Fruit fly (Drosophila melanogaster) whole organism, prepupa: Measurements from ENCODE around the gene CG32221.
A peak's percentile ranks its signal among the peaks of the same experiment; 100 is the strongest.

Source experiments
- CG10669 ChIP-seq: fragments of 200-800 bp; sonication (Bioruptor generic); optimal IDR thresholded peaks from 3 replicates; lab custom pipeline; 2018; ENCODE audit warnings: missing biosample characterization, mild to moderate bottlenecking, missing genetic modification characterization, moderate library complexity
- CG11294 ChIP-seq: fragments of 200-800 bp; sonication (Bioruptor generic); IDR thresholded peaks from 2 replicates; pipeline ENCODE4 v1.3.6; 2022; ENCODE audit warnings: missing biosample characterization, missing genetic modification characterization
- CG11762 ChIP-seq: fragments of 200-800 bp; sonication (Bioruptor generic); optimal IDR thresholded peaks from 3 replicates; lab custom pipeline; 2016; ENCODE audit warnings: missing biosample characterization, missing genetic modification characterization; ENCODE audit not compliant: insufficient read depth
- CG11902 ChIP-seq: fragments of 200-800 bp; sonication (Bioruptor generic); optimal IDR thresholded peaks from 3 replicates; lab custom pipeline; 2016; ENCODE audit warnings: missing biosample characterization, missing genetic modification characterization
- CG15336 ChIP-seq: fragments of 200-800 bp; sonication (Bioruptor generic); IDR thresholded peaks from 2 replicates; pipeline ENCODE4 v1.3.6; 2022; ENCODE audit warnings: missing biosample characterization, missing genetic modification characterization
- CG16779 ChIP-seq: fragments of 200-800 bp; sonication (Bioruptor generic); optimal IDR thresholded peaks from 3 replicates; lab custom pipeline; 2017; ENCODE audit warnings: missing biosample characterization, mild to moderate bottlenecking, missing genetic modification characterization
- CG3032 ChIP-seq: fragments of 200-800 bp; optimal IDR thresholded peaks from 2 replicates; lab custom pipeline; 2019; ENCODE audit warnings: missing biosample characterization, mild to moderate bottlenecking, missing genetic modification characterization, moderate library complexity
- CG31627 ChIP-seq: fragments of 200-800 bp; sonication (Bioruptor generic); optimal IDR thresholded peaks from 3 replicates; lab custom pipeline; 2016; ENCODE audit warnings: missing biosample characterization, missing genetic modification characterization
- CG32006 ChIP-seq: fragments of 200-800 bp; sonication (Bioruptor generic); optimal IDR thresholded peaks from 3 replicates; lab custom pipeline; 2017; ENCODE audit warnings: missing biosample characterization, mild to moderate bottlenecking, missing genetic modification characterization
- CG34406 ChIP-seq: fragments of 200-800 bp; sonication (Bioruptor generic); optimal IDR thresholded peaks from 3 replicates; lab custom pipeline; 2016; ENCODE audit warnings: missing biosample characterization, missing genetic modification characterization
- CG3919 ChIP-seq: fragments of 200-800 bp; sonication (Bioruptor generic); optimal IDR thresholded peaks from 3 replicates; lab custom pipeline; 2016; ENCODE audit warnings: missing biosample characterization, missing genetic modification characterization
- CG4318 ChIP-seq: fragments of 200-800 bp; sonication (Bioruptor generic); optimal IDR thresholded peaks from 3 replicates; lab custom pipeline; 2017; ENCODE audit warnings: missing biosample characterization, mild to moderate bottlenecking, missing genetic modification characterization
- CG6163 ChIP-seq: fragments of 200-800 bp; sonication (Bioruptor generic); IDR thresholded peaks from 3 replicates; pipeline ENCODE4 v1.3.6; 2022; ENCODE audit warnings: missing biosample characterization, missing genetic modification characterization
- CG6276 ChIP-seq: fragments of 200-800 bp; sonication (Bioruptor generic); optimal IDR thresholded peaks from 2 replicates; lab custom pipeline; 2017; ENCODE audit warnings: missing biosample characterization, mild to moderate bottlenecking, missing genetic modification characterization
- CG6792 ChIP-seq: fragments of 200-800 bp; sonication (Bioruptor generic); optimal IDR thresholded peaks from 3 replicates; lab custom pipeline; 2016; ENCODE audit warnings: missing biosample characterization, missing genetic modification characterization
- CG8119 ChIP-seq: fragments of 200-800 bp; sonication (Bioruptor generic); IDR thresholded peaks from 3 replicates; pipeline ENCODE4 v1.3.6; 2022; ENCODE audit warnings: missing biosample characterization, missing genetic modification characterization
- CG8319 ChIP-seq: fragments of 200-800 bp; sonication (Bioruptor generic); optimal IDR thresholded peaks from 3 replicates; lab custom pipeline; 2016; ENCODE audit warnings: missing biosample characterization, missing genetic modification characterization
- CG9139 ChIP-seq: fragments of 200-800 bp; sonication (Bioruptor generic); optimal IDR thresholded peaks from 3 replicates; lab custom pipeline; 2017; ENCODE audit warnings: missing biosample characterization, mild to moderate bottlenecking, missing genetic modification characterization
- Eip78C ChIP-seq: fragments of 200-800 bp; sonication (Bioruptor generic); peaks from one replicate; lab custom pipeline; 2016; ENCODE audit warnings: missing biosample characterization, missing genetic modification characterization
- Eip93F ChIP-seq: fragments of 200-800 bp; sonication (Bioruptor generic); optimal IDR thresholded peaks from 2 replicates; lab custom pipeline; 2016; ENCODE audit warnings: missing biosample characterization, mild to moderate bottlenecking, missing genetic modification characterization
- Ets21C ChIP-seq: fragments of 200-800 bp; sonication (Bioruptor generic); optimal IDR thresholded peaks from 3 replicates; lab custom pipeline; 2016; ENCODE audit warnings: missing biosample characterization, missing genetic modification characterization
- Ets96B ChIP-seq: fragments of 200-800 bp; optimal IDR thresholded peaks from 2 replicates; lab custom pipeline; 2019; ENCODE audit warnings: missing biosample characterization, mild to moderate bottlenecking, missing genetic modification characterization, moderate library complexity
- Gug ChIP-seq: fragments of 200-800 bp; sonication (Bioruptor generic); IDR thresholded peaks from 2 replicates; pipeline ENCODE4 v1.3.6; 2022; ENCODE audit warnings: missing biosample characterization, missing genetic modification characterization
- Hr38 ChIP-seq: sonication (Bioruptor generic); optimal IDR thresholded peaks from 2 replicates; lab custom pipeline; 2016; ENCODE audit warnings: missing biosample characterization, missing genetic modification characterization
- Hr4 ChIP-seq: fragments of 200-800 bp; sonication (Bioruptor generic); optimal IDR thresholded peaks from 3 replicates; lab custom pipeline; 2016; ENCODE audit warnings: missing biosample characterization, missing genetic modification characterization
- Met ChIP-seq: fragments of 200-800 bp; sonication (Bioruptor generic); optimal IDR thresholded peaks from 3 replicates; lab custom pipeline; 2016; ENCODE audit warnings: missing biosample characterization, missing genetic modification characterization
- OdsH ChIP-seq: fragments of 200-800 bp; sonication (Bioruptor generic); optimal IDR thresholded peaks from 3 replicates; lab custom pipeline; 2016; ENCODE audit warnings: missing biosample characterization, missing genetic modification characterization
- Smox ChIP-seq: fragments of 200-800 bp; sonication (Bioruptor generic); optimal IDR thresholded peaks from 3 replicates; lab custom pipeline; 2016; ENCODE audit warnings: missing biosample characterization, missing genetic modification characterization
- Sox102F ChIP-seq: fragments of 200-800 bp; sonication (Bioruptor generic); optimal IDR thresholded peaks from 2 replicates; lab custom pipeline; 2016; ENCODE audit warnings: missing biosample characterization, mild to moderate bottlenecking, missing genetic modification characterization
- achi ChIP-seq: fragments of 200-800 bp; sonication (Bioruptor generic); optimal IDR thresholded peaks from 3 replicates; lab custom pipeline; 2016; ENCODE audit warnings: missing biosample characterization, missing genetic modification characterization
- acj6 ChIP-seq: fragments of 200-800 bp; sonication (Bioruptor generic); optimal IDR thresholded peaks from 3 replicates; lab custom pipeline; 2016; ENCODE audit warnings: missing biosample characterization, missing genetic modification characterization
- cyc ChIP-seq: fragments of 200-800 bp; sonication (Bioruptor generic); optimal IDR thresholded peaks from 3 replicates; lab custom pipeline; 2016; ENCODE audit warnings: missing biosample characterization, missing genetic modification characterization
- dac ChIP-seq: fragments of 200-800 bp; sonication (Bioruptor generic); optimal IDR thresholded peaks from 2 replicates; lab custom pipeline; 2017; ENCODE audit warnings: missing biosample characterization, mild to moderate bottlenecking, missing genetic modification characterization
- dsx ChIP-seq: fragments of 200-800 bp; optimal IDR thresholded peaks from 3 replicates; lab custom pipeline; 2019; ENCODE audit warnings: missing biosample characterization, mild to moderate bottlenecking, missing genetic modification characterization, moderate library complexity; ENCODE audit not compliant: poor library complexity, severe bottlenecking
- eg ChIP-seq: fragments of 200-800 bp; sonication (Bioruptor generic); IDR thresholded peaks from 3 replicates; pipeline ENCODE4 v1.3.6; 2022; ENCODE audit warnings: missing biosample characterization, missing genetic modification characterization
- esn ChIP-seq: fragments of 200-800 bp; sonication (Bioruptor generic); optimal IDR thresholded peaks from 2 replicates; lab custom pipeline; 2016; ENCODE audit warnings: missing biosample characterization, mild to moderate bottlenecking, missing genetic modification characterization, moderate library complexity
- fkh ChIP-seq: fragments of 200-800 bp; sonication (Bioruptor generic); optimal IDR thresholded peaks from 3 replicates; lab custom pipeline; 2017; ENCODE audit warnings: missing biosample characterization, mild to moderate bottlenecking, missing genetic modification characterization, moderate library complexity
- spab ChIP-seq: fragments of 200-800 bp; sonication (Bioruptor generic); optimal IDR thresholded peaks from 2 replicates; lab custom pipeline; 2017; ENCODE audit warnings: missing biosample characterization, mild to moderate bottlenecking, missing genetic modification characterization, missing genetic modification reagents
- vri ChIP-seq: fragments of 200-800 bp; sonication (Bioruptor generic); optimal IDR thresholded peaks from 3 replicates; lab custom pipeline; 2016; ENCODE audit warnings: missing biosample characterization, mild to moderate bottlenecking, missing genetic modification characterization

CG32221 gene

DNA sequence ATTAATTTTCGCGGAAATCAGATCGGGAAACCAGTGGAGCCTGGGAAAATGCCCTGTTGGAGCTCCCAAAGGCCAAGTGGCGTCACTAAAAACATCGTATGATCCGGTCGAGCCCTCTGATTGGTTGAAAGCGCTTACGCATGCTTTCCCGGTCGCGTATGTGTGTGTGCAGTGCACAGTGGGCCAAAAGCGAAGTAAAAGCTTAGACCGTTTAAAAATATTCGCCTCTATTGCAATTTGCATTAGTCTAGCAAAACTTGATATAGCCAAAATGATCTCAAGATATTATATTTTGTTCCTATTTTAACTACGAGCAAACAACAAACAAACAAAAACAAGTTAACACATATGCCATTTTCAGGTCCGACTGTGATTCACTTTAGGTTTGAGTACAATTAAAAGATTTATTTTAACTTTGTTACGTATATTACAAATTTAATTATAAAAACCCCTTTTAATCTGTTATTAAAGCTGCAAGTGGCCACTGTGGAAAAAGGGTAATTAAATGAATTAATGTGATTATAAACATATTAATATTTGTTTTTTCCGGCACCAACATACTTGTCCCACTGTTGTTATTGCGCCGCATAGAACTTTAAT lies 40.2 kb upstream of the CG32221 start (continued):
- TF ChIP-seq dac (GFP tag; lab: Kevin White, UChicago), result peak; percentile 87
- peak; percentile 76 for TF ChIP-seq cyc (GFP tag; lab: Kevin White, UChicago)
- TF ChIP-seq Ets21C (GFP tag; lab: Kevin White, UChicago), result peak; percentile 81
- peak; percentile 92 for TF ChIP-seq Hr4
- peak; percentile 89 for TF ChIP-seq CG3919 (GFP tag; lab: Kevin White, UChicago)
- peak; percentile 90 for TF ChIP-seq CG4318 (GFP tag; lab: Kevin White, UChicago)
- peak; percentile 83 for TF ChIP-seq CG6163 (GFP tag; lab: Robert Waterston, UW)
- TF ChIP-seq CG31627 (GFP tag; lab: Kevin White, UChicago), result peak; percentile 80
- TF ChIP-seq achi (GFP tag; lab: Kevin White, UChicago), result peak; percentile 90
- TF ChIP-seq Eip78C (GFP tag; lab: Kevin White, UChicago), result peak; percentile 98
- peak; percentile 58 for TF ChIP-seq CG9139 (GFP tag; lab: Kevin White, UChicago)
- TF ChIP-seq Smox (GFP tag; lab: Kevin White, UChicago), result peak; percentile 89
- peak; percentile 90 for TF ChIP-seq acj6 (GFP tag; lab: Kevin White, UChicago)
- TF ChIP-seq CG6276, result peak; percentile 94
- peak; percentile 83 for TF ChIP-seq vri
- TF ChIP-seq CG34406 (GFP tag; lab: Kevin White, UChicago), result peak; percentile 89
- TF ChIP-seq Ets96B (tag; lab: Kevin White, UChicago), result peak; percentile 88
- peak; percentile 94 for TF ChIP-seq esn (GFP tag; lab: Kevin White, UChicago)
- TF ChIP-seq Sox102F, result peak; percentile 90
- peak; percentile 81 for TF ChIP-seq eg (GFP tag; lab: Robert Waterston, UW)
- peak; percentile 88 for TF ChIP-seq spab (GFP tag; lab: Kevin White, UChicago)
- peak; percentile 69 for TF ChIP-seq CG11902
- TF ChIP-seq CG8119 (GFP tag; lab: Robert Waterston, UW), result peak; percentile 87
- TF ChIP-seq CG8319 (GFP tag; lab: Kevin White, UChicago), result peak; percentile 79
- peak; percentile 63 for TF ChIP-seq Gug (GFP tag; lab: Robert Waterston, UW)

dm6 chr3L:19798978-19799377 lies 35.5 kb upstream of the CG32221 start, which contains the start of gene Ir76a:
Ir76a (plus strand) TSS chr3L:19799278.
- no peak for TF ChIP-seq acj6 (GFP tag; lab: Kevin White, UChicago)
- TF ChIP-seq CG34406 (GFP tag; lab: Kevin White, UChicago), result no peak
- no peak for TF ChIP-seq CG6792 (GFP tag; lab: Kevin White, UChicago)
- TF ChIP-seq CG10669 (GFP tag; lab: Kevin White, UChicago), result no peak
- TF ChIP-seq OdsH (GFP tag; lab: Kevin White, UChicago), result no peak
- no peak for TF ChIP-seq dac (GFP tag; lab: Kevin White, UChicago)
- no peak for TF ChIP-seq CG11762 (GFP tag; lab: Kevin White, UChicago)
- no peak for TF ChIP-seq vri
- no peak for TF ChIP-seq CG15336 (GFP tag; lab: Robert Waterston, UW)

- TF ChIP-seq CG6163 (GFP tag; lab: Robert Waterston, UW) (no peak), CG3032 (tag; lab: Kevin White, UChicago) (no peak), Ets96B (tag; lab: Kevin White, UChicago) (no peak), Hr38 (GFP tag; lab: Kevin White, UChicago) (no peak), Met (GFP tag; lab: Kevin White, UChicago) (no peak), dsx (no peak), Eip93F (GFP tag; lab: Kevin White, UChicago) (no peak), CG32006 (GFP tag; lab: Kevin White, UChicago) (no peak), CG16779 (tag; lab: Kevin White, UChicago) (no peak), CG15336 (GFP tag; lab: Robert Waterston, UW) (no peak), CG10669 (GFP tag; lab: Kevin White, UChicago) (no peak), CG11294 (GFP tag; lab: Robert Waterston, UW) (no peak), CG6792 (GFP tag; lab: Kevin White, UChicago) (no peak), fkh (GFP tag; lab: Kevin White, UChicago) (no peak), eg (GFP tag; lab: Robert Waterston, UW) (no peak), CG11762 (GFP tag; lab: Kevin White, UChicago) (no peak)
- TF ChIP-seq, all 60 proteins: peak for 0
Measured at dm6 chr3L:19801105-19801504, 33.4 kb upstream of the CG32221 start, which contains the start of gene CG14102. CG14102 (minus strand) TSS chr3L:19801291.
